Worm (Caenorhabditis elegans): ENCODE data around the gene nlr-1.

- TF ChIP-seq elt-3 (tag; optimal IDR thresholded peaks at IDR 0.05) = no peak
- TF ChIP-seq ama-1 (optimal IDR thresholded peaks at IDR 0.05) = no peak
- TF ChIP-seq F13H6.1 (tag; optimal IDR thresholded peaks at IDR 0.05) = no peak
- no peak for TF ChIP-seq unc-62 (GFP tag; optimal IDR thresholded peaks at IDR 0.05)
- no peak for TF ChIP-seq mdl-1 (tag; optimal IDR thresholded peaks at IDR 0.05)
- TF ChIP-seq lsy-2 (tag; optimal IDR thresholded peaks at IDR 0.05) = peak in 1 of 2 experiments; percentile 55
- TF ChIP-seq C34F6.9 (tag; optimal IDR thresholded peaks at IDR 0.05) = peak; percentile 71
- TF ChIP-seq R02D3.7 (tag; optimal IDR thresholded peaks at IDR 0.05) = no peak
- TF ChIP-seq nhr-25 (tag; optimal IDR thresholded peaks at IDR 0.05) = no peak
- TF ChIP-seq unc-39 (tag; optimal IDR thresholded peaks at IDR 0.05) = no peak
These were observed 57.1 kb downstream of the nlr-1 start, which contains the start of the genes ddb-1 and M18.6 for ce11 chrIV:12121076-12121475.

Measured in whole organism, L2 larva.